Fruit fly (Drosophila melanogaster) whole organism, embryonic: ENCODE measurements around the gene Cyp4ac3.
A peak's percentile ranks its signal among the peaks of the same experiment; 100 is the strongest.

ENCODE experiments used
- Atf-2 ChIP-seq: fragments of 200-800 bp; sonication (Bioruptor generic); optimal IDR thresholded peaks from 2 replicates; lab custom pipeline; 2016; ENCODE audit warnings: missing biosample characterization, missing genetic modification characterization
- CG10147 ChIP-seq: fragments of 200-800 bp; sonication (Bioruptor generic); optimal IDR thresholded peaks from 2 replicates; lab custom pipeline; 2019; ENCODE audit warnings: missing biosample characterization, mild to moderate bottlenecking, missing genetic modification characterization, moderate library complexity
- CG11247 ChIP-seq: fragments of 200-800 bp; sonication (Bioruptor generic); IDR thresholded peaks from 2 replicates; pipeline ENCODE4 v1.3.6; 2022; ENCODE audit warnings: missing biosample characterization, missing genetic modification characterization
- CG11696 ChIP-seq: fragments of 200-800 bp; sonication (Bioruptor generic); IDR thresholded peaks from 2 replicates; pipeline ENCODE4 v1.3.6; 2022; ENCODE audit warnings: missing biosample characterization, missing genetic modification characterization
- CG12104 ChIP-seq: fragments of 200-800 bp; sonication (Bioruptor generic); optimal IDR thresholded peaks from 3 replicates; lab custom pipeline; 2016; ENCODE audit warnings: missing biosample characterization, missing genetic modification characterization
- CG14667 ChIP-seq: fragments of 200-800 bp; sonication (Bioruptor generic); IDR thresholded peaks from 2 replicates; pipeline ENCODE4 v1.3.6; 2022; ENCODE audit warnings: missing biosample characterization, missing genetic modification characterization
- CG1529 ChIP-seq: fragments of 200-800 bp; sonication (Bioruptor generic); optimal IDR thresholded peaks from 3 replicates; lab custom pipeline; 2018; ENCODE audit warnings: missing biosample characterization, missing genetic modification characterization
- CG15514 ChIP-seq: fragments of 200-800 bp; sonication (Bioruptor generic); optimal IDR thresholded peaks from 3 replicates; lab custom pipeline; 2017; ENCODE audit warnings: missing biosample characterization, missing genetic modification characterization, mild to moderate bottlenecking, moderate library complexity, missing genetic modification reagents
- CG17802 ChIP-seq: fragments of 200-800 bp; sonication (Bioruptor generic); optimal IDR thresholded peaks from 2 replicates; lab custom pipeline; 2018; ENCODE audit warnings: missing biosample characterization, mild to moderate bottlenecking, missing genetic modification characterization, moderate library complexity
- CG31224 ChIP-seq: fragments of 200-800 bp; sonication (Bioruptor generic); IDR thresholded peaks from 2 replicates; pipeline ENCODE4 v1.3.6; 2022; ENCODE audit warnings: missing biosample characterization, missing genetic modification characterization
- CG3407 ChIP-seq: fragments of 200-800 bp; sonication (Bioruptor generic); optimal IDR thresholded peaks from 2 replicates; lab custom pipeline; 2018; ENCODE audit warnings: missing biosample characterization, mild to moderate bottlenecking, missing genetic modification characterization
- CG34224 ChIP-seq: fragments of 200-800 bp; sonication (Bioruptor generic); IDR thresholded peaks from 3 replicates; pipeline ENCODE4 v1.3.6; 2022; ENCODE audit warnings: missing biosample characterization, missing genetic modification characterization; ENCODE audit not compliant: partially characterized antibody
- CG3847 ChIP-seq: fragments of 200-800 bp; sonication (Bioruptor generic); IDR thresholded peaks from 2 replicates; pipeline ENCODE4 v1.3.6; 2022; ENCODE audit warnings: missing biosample characterization, missing genetic modification characterization
- CG43689 ChIP-seq: fragments of 200-800 bp; sonication (Bioruptor generic); IDR thresholded peaks from 2 replicates; pipeline ENCODE4 v1.3.6; 2022; ENCODE audit warnings: missing biosample characterization, missing genetic modification characterization
- CG4820 ChIP-seq: fragments of 200-800 bp; sonication (Bioruptor generic); optimal IDR thresholded peaks from 3 replicates; lab custom pipeline; 2016; ENCODE audit warnings: missing biosample characterization, missing genetic modification characterization
- CG6272 ChIP-seq: fragments of 200-800 bp; sonication (Bioruptor generic); IDR thresholded peaks from 2 replicates; pipeline ENCODE4 v1.3.6; 2022; ENCODE audit warnings: missing biosample characterization, missing genetic modification characterization
- CG6683 ChIP-seq: fragments of 200-800 bp; sonication (Bioruptor generic); optimal IDR thresholded peaks from 2 replicates; lab custom pipeline; 2017; ENCODE audit warnings: missing biosample characterization, mild to moderate bottlenecking, missing genetic modification characterization, missing genetic modification reagents
- CG7271 ChIP-seq: fragments of 200-800 bp; sonication (Bioruptor generic); optimal IDR thresholded peaks from 2 replicates; lab custom pipeline; 2018; ENCODE audit warnings: missing biosample characterization, mild to moderate bottlenecking, missing genetic modification characterization, moderate library complexity
- CG8944 ChIP-seq: fragments of 200-800 bp; sonication (Bioruptor generic); optimal IDR thresholded peaks from 3 replicates; lab custom pipeline; 2016; ENCODE audit warnings: missing biosample characterization, missing genetic modification characterization
- CG9797 ChIP-seq: fragments of 200-800 bp; sonication (Bioruptor generic); optimal IDR thresholded peaks from 3 replicates; lab custom pipeline; 2018; ENCODE audit warnings: missing biosample characterization, mild to moderate bottlenecking, missing genetic modification characterization
- Chrac-16 ChIP-seq: fragments of 200-800 bp; sonication (Bioruptor generic); optimal IDR thresholded peaks from 3 replicates; lab custom pipeline; 2016; ENCODE audit warnings: missing biosample characterization, missing genetic modification characterization
- Dfd ChIP-seq, 2 experiments: fragments of >200 bp; optimal IDR thresholded peaks; 2 replicates each; lab custom pipeline; 2017; ENCODE audit warnings: missing biosample characterization in 2 of 2, missing genetic modification characterization in 2 of 2
- Eip74EF ChIP-seq, 2 experiments: fragments of 200-800 bp in 1 of 2; fragments of >200 bp in 1 of 2; sonication (Bioruptor generic) in 1 of 2; optimal IDR thresholded peaks; 2 replicates each; lab custom pipeline; 2017 to 2019; ENCODE audit warnings: missing biosample characterization in 2 of 2, missing genetic modification characterization in 2 of 2, mild to moderate bottlenecking in 1 of 2, moderate library complexity in 1 of 2
- Ets65A ChIP-seq: fragments of 200-800 bp; sonication (Bioruptor generic); peaks from one replicate; lab custom pipeline; 2016; ENCODE audit warnings: missing biosample characterization, missing genetic modification characterization
- Hand ChIP-seq: fragments of 200-800 bp; sonication (Bioruptor generic); optimal IDR thresholded peaks from 2 replicates; lab custom pipeline; 2017; ENCODE audit warnings: mild to moderate bottlenecking, missing biosample characterization, missing genetic modification reagents, missing genetic modification characterization
- Jarid2 ChIP-seq: fragments of 200-800 bp; sonication (Bioruptor generic); optimal IDR thresholded peaks from 3 replicates; lab custom pipeline; 2017; ENCODE audit warnings: mild to moderate bottlenecking, missing biosample characterization, missing genetic modification reagents, missing genetic modification characterization
- Max ChIP-seq: fragments of 200-800 bp; sonication (Bioruptor generic); optimal IDR thresholded peaks from 2 replicates; lab custom pipeline; 2016; ENCODE audit warnings: missing biosample characterization, mild to moderate bottlenecking, missing genetic modification characterization
- Myb ChIP-seq: fragments of 200-800 bp; sonication (Bioruptor generic); optimal IDR thresholded peaks from 2 replicates; lab custom pipeline; 2016; ENCODE audit warnings: missing biosample characterization, missing genetic modification characterization
- Neu2 ChIP-seq: fragments of 200-800 bp; sonication (Bioruptor generic); optimal IDR thresholded peaks from 3 replicates; lab custom pipeline; 2016; ENCODE audit warnings: missing biosample characterization, missing genetic modification characterization, borderline replicate concordance
- Nf-YB ChIP-seq: fragments of 200-800 bp; sonication (Bioruptor generic); optimal IDR thresholded peaks from 3 replicates; lab custom pipeline; 2019; ENCODE audit warnings: missing biosample characterization, mild to moderate bottlenecking, missing genetic modification characterization, moderate library complexity
- Opbp ChIP-seq: fragments of 200-800 bp; sonication (Bioruptor generic); IDR thresholded peaks from 3 replicates; pipeline ENCODE4 v1.3.6; 2022; ENCODE audit warnings: missing biosample characterization, missing genetic modification characterization; ENCODE audit not compliant: partially characterized antibody
- Optix ChIP-seq: fragments of 200-800 bp; sonication (Bioruptor generic); IDR thresholded peaks from 3 replicates; pipeline ENCODE4 v1.3.6; 2022; ENCODE audit warnings: missing biosample characterization, missing genetic modification characterization
- ab ChIP-seq: fragments of 200-800 bp; sonication (Bioruptor generic); optimal IDR thresholded peaks from 2 replicates; lab custom pipeline; 2016; ENCODE audit warnings: missing biosample characterization, missing genetic modification characterization
- al ChIP-seq: fragments of 200-800 bp; sonication (Bioruptor generic); IDR thresholded peaks from 2 replicates; pipeline ENCODE4 v1.3.6; 2022; ENCODE audit warnings: missing biosample characterization, missing genetic modification characterization
- bigmax ChIP-seq: fragments of 200-800 bp; sonication (Bioruptor generic); optimal IDR thresholded peaks from 2 replicates; lab custom pipeline; 2018; ENCODE audit warnings: missing biosample characterization, mild to moderate bottlenecking, missing genetic modification characterization
- cas ChIP-seq: fragments of 200-800 bp; sonication (Bioruptor generic); IDR thresholded peaks from 2 replicates; pipeline ENCODE4 v1.3.6; 2022; ENCODE audit warnings: missing biosample characterization, missing genetic modification characterization
- chif ChIP-seq, 2 experiments: fragments of 200-800 bp; sonication (Bioruptor generic); optimal IDR thresholded peaks; 3 replicates each; lab custom pipeline; 2016; ENCODE audit warnings: missing biosample characterization in 2 of 2, missing genetic modification characterization in 2 of 2
- corto ChIP-seq: fragments of 200-800 bp; sonication (Bioruptor generic); optimal IDR thresholded peaks from 2 replicates; lab custom pipeline; 2016; ENCODE audit warnings: missing biosample characterization, mild to moderate bottlenecking, missing genetic modification characterization, moderate library complexity
- crc ChIP-seq: fragments of 200-800 bp; sonication (Bioruptor generic); optimal IDR thresholded peaks from 2 replicates; lab custom pipeline; 2016; ENCODE audit warnings: missing biosample characterization, missing genetic modification characterization
- da ChIP-seq: fragments of 200-800 bp; sonication (Bioruptor generic); optimal IDR thresholded peaks from 2 replicates; lab custom pipeline; 2016; ENCODE audit warnings: missing biosample characterization, missing genetic modification characterization
- dmrt11E ChIP-seq: fragments of 200-800 bp; sonication (Bioruptor generic); optimal IDR thresholded peaks from 3 replicates; lab custom pipeline; 2018; ENCODE audit warnings: missing biosample characterization, mild to moderate bottlenecking, missing genetic modification characterization, moderate library complexity
- gt ChIP-seq: fragments of 200-800 bp; sonication (Bioruptor generic); IDR thresholded peaks from 2 replicates; pipeline ENCODE4 v1.3.6; 2022; ENCODE audit warnings: missing biosample characterization, missing genetic modification characterization
- jing ChIP-seq: fragments of 200-800 bp; sonication (Bioruptor generic); optimal IDR thresholded peaks from 2 replicates; lab custom pipeline; 2018; ENCODE audit warnings: missing biosample characterization, mild to moderate bottlenecking, missing genetic modification characterization
- lola ChIP-seq, 3 experiments: fragments of >200 bp in 2 of 3; fragments of 200-800 bp in 1 of 3; sonication (Bioruptor generic) in 1 of 3; optimal IDR thresholded peaks; 2 replicates each; lab custom pipeline; 2017 to 2019; ENCODE audit warnings: missing biosample characterization in 3 of 3, missing genetic modification characterization in 3 of 3, mild to moderate bottlenecking in 1 of 3, moderate library complexity in 1 of 3
- onecut ChIP-seq: fragments of 200-800 bp; sonication (Bioruptor generic); IDR thresholded peaks from 2 replicates; pipeline ENCODE4 v1.3.6; 2022; ENCODE audit warnings: missing biosample characterization, missing genetic modification characterization
- otp ChIP-seq: fragments of 200-800 bp; sonication (Bioruptor generic); IDR thresholded peaks from 3 replicates; pipeline ENCODE4, ENCODE4 v1.3.6; 2022; ENCODE audit warnings: missing biosample characterization, missing genetic modification characterization
- pfk ChIP-seq: fragments of 200-800 bp; sonication (Bioruptor generic); optimal IDR thresholded peaks from 2 replicates; lab custom pipeline; 2018; ENCODE audit warnings: missing biosample characterization, mild to moderate bottlenecking, missing genetic modification characterization, moderate library complexity
- sd ChIP-seq: fragments of 200-800 bp; sonication (Bioruptor generic); optimal IDR thresholded peaks from 3 replicates; lab custom pipeline; 2018; ENCODE audit warnings: missing biosample characterization, mild to moderate bottlenecking, missing genetic modification characterization, moderate library complexity
- sisA ChIP-seq: fragments of 200-800 bp; sonication (Bioruptor generic); IDR thresholded peaks from 2 replicates; pipeline ENCODE4 v1.3.6; 2022; ENCODE audit warnings: missing biosample characterization, missing genetic modification characterization
- zen ChIP-seq: fragments of 200-800 bp; sonication (Bioruptor generic); optimal IDR thresholded peaks from 3 replicates; lab custom pipeline; 2018; ENCODE audit warnings: missing biosample characterization, mild to moderate bottlenecking, missing genetic modification characterization, moderate library complexity

Cyp4ac3 gene

dm6 chr2L:5237175-5237753, 31.0 kb upstream of the Cyp4ac3 start (continued):
- TF ChIP-seq CG4820 (GFP tag; lab: Kevin White, UChicago) (no peak), Max (GFP tag; lab: Kevin White, UChicago) (no peak), otp (GFP tag; lab: Robert Waterston, UW) (no peak), gt (GFP tag; lab: Robert Waterston, UW) (no peak), CG1529 (GFP tag; lab: Kevin White, UChicago) (no peak), CG12104 (GFP tag; lab: Kevin White, UChicago) (no peak), cas (GFP tag; lab: Robert Waterston, UW) (no peak), Dfd (GFP tag; optimal IDR thresholded peaks at IDR 0.05; lab: Kevin White, UChicago) (no peak), CG31224 (GFP tag; lab: Robert Waterston, UW) (no peak), CG17802 (tag; lab: Kevin White, UChicago) (no peak), CG3847 (GFP tag; lab: Robert Waterston, UW) (no peak), corto (GFP tag; lab: Kevin White, UChicago) (peak; percentile 39), Nf-YB (GFP tag; lab: Kevin White, UChicago) (no peak), Atf-2 (GFP tag; lab: Kevin White, UChicago) (no peak), zen (tag; lab: Kevin White, UChicago) (peak; percentile 5), Neu2 (GFP tag; lab: Kevin White, UChicago) (no peak), Optix (no peak), pfk (GFP tag; lab: Kevin White, UChicago) (no peak), Opbp (GFP tag; lab: Robert Waterston, UW) (0 out of 3 replicates have a peak, but pooled peaks have one; percentile 33), chif (GFP tag; optimal IDR thresholded peaks at IDR 0.05; lab: Kevin White, UChicago) (no peak), CG6272 (GFP tag; lab: Robert Waterston, UW) (no peak), sd (peak; percentile 9), CG11696 (no peak; the same call in 1 of the 2 replicates), al (GFP tag; lab: Robert Waterston, UW) (no peak), onecut (peak; percentile 52; the same call in 1 of the 2 replicates), CG6683 (no peak), Eip74EF (GFP tag; optimal IDR thresholded peaks at IDR 0.05; lab: Kevin White, UChicago) (peak in 1 of 2 experiments; percentile 23), CG34224 (peak; percentile 92), CG10147 (no peak), lola (GFP tag; optimal IDR thresholded peaks at IDR 0.05; lab: Kevin White, UChicago) (no peak), dmrt11E (tag; lab: Kevin White, UChicago) (no peak), CG15514 (GFP tag; lab: Kevin White, UChicago) (peak; percentile 16), CG8944 (no peak), Jarid2 (peak; percentile 93), CG11247 (GFP tag; lab: Robert Waterston, UW) (no peak), jing (GFP tag; lab: Kevin White, UChicago) (no peak), sisA (GFP tag; lab: Robert Waterston, UW) (no peak), da (GFP tag; lab: Kevin White, UChicago) (no peak), CG14667 (GFP tag; lab: Robert Waterston, UW) (no peak), Ets65A (GFP tag; lab: Kevin White, UChicago) (no peak), CG9797 (GFP tag; lab: Kevin White, UChicago) (no peak), Chrac-16 (GFP tag; lab: Kevin White, UChicago) (no peak), bigmax (GFP tag; lab: Kevin White, UChicago) (no peak), crc (GFP tag; lab: Kevin White, UChicago) (no peak), Hand (GFP tag; lab: Kevin White, UChicago) (no peak), CG3407 (GFP tag; lab: Kevin White, UChicago) (no peak), CG7271 (tag; lab: Kevin White, UChicago) (no peak), Myb (GFP tag; lab: Kevin White, UChicago) (no peak), ab (GFP tag; lab: Kevin White, UChicago) (no peak), CG43689 (no peak)
